Worm (Caenorhabditis elegans): ENCODE results near the gene F25G6.1.

- TF ChIP-seq lin-11 (tag; optimal IDR thresholded peaks at IDR 0.05) (no peak), dmd-4 (tag; optimal IDR thresholded peaks at IDR 0.05; ENCODE audit: borderline replicate concordance) (no peak), pag-3 (tag; optimal IDR thresholded peaks at IDR 0.05; ENCODE audit: borderline replicate concordance) (no peak), ahr-1 (tag; optimal IDR thresholded peaks at IDR 0.05) (no peak), nhr-11 (tag; optimal IDR thresholded peaks at IDR 0.05) (no peak), tbx-2 (tag; optimal IDR thresholded peaks at IDR 0.05) (no peak), pha-4 (tag; optimal IDR thresholded peaks at IDR 0.05) (no peak), ama-1 (optimal IDR thresholded peaks at IDR 0.05) (no peak), unc-3 (GFP tag; conservative IDR thresholded peaks at IDR 0.05) (no peak), unc-3 (tag; optimal IDR thresholded peaks at IDR 0.05) (no peak)
Observed at ce11 chrV:8592691-8593307, 17.9 kb downstream of the F25G6.1 start.

Measured in whole organism, late embryonic.